Fruit fly (Drosophila melanogaster) whole organism, embryonic: ENCODE measurements around the gene CG31100.
A peak's percentile ranks its signal among the peaks of the same experiment; 100 is the strongest.

ENCODE experiments used
- ATbp ChIP-seq: fragments of 200-800 bp; sonication (Bioruptor generic); optimal IDR thresholded peaks from 2 replicates; lab custom pipeline; 2017; ENCODE audit warnings: missing biosample characterization, mild to moderate bottlenecking, missing genetic modification characterization, missing genetic modification reagents
- CG10267 ChIP-seq: fragments of 200-800 bp; sonication (Bioruptor generic); optimal IDR thresholded peaks from 2 replicates; lab custom pipeline; 2018; ENCODE audit warnings: missing biosample characterization, mild to moderate bottlenecking, missing genetic modification characterization, moderate library complexity
- CG10959 ChIP-seq: fragments of 200-800 bp; sonication (Bioruptor generic); IDR thresholded peaks from 2 replicates; pipeline ENCODE4 v1.3.6; 2022; ENCODE audit warnings: missing biosample characterization, missing genetic modification characterization
- CG11247 ChIP-seq: fragments of 200-800 bp; sonication (Bioruptor generic); IDR thresholded peaks from 2 replicates; pipeline ENCODE4 v1.3.6; 2022; ENCODE audit warnings: missing biosample characterization, missing genetic modification characterization
- CG11695 ChIP-seq: fragments of 200-800 bp; sonication (Bioruptor generic); IDR thresholded peaks from 3 replicates; pipeline ENCODE4 v1.3.6; 2022; ENCODE audit warnings: missing biosample characterization, missing genetic modification characterization
- CG12769 ChIP-seq: fragments of 200-800 bp; sonication (Bioruptor generic); optimal IDR thresholded peaks from 2 replicates; lab custom pipeline; 2019; ENCODE audit warnings: missing biosample characterization, mild to moderate bottlenecking, missing genetic modification characterization, moderate library complexity
- CG13775 ChIP-seq: fragments of 200-800 bp; sonication (Bioruptor generic); optimal IDR thresholded peaks from 3 replicates; lab custom pipeline; 2017; ENCODE audit warnings: missing biosample characterization, mild to moderate bottlenecking, missing genetic modification characterization
- CG15479 ChIP-seq: fragments of 200-800 bp; sonication (Bioruptor generic); optimal IDR thresholded peaks from 3 replicates; lab custom pipeline; 2019; ENCODE audit warnings: missing biosample characterization, mild to moderate bottlenecking, missing genetic modification characterization, moderate library complexity
- CG15514 ChIP-seq: fragments of 200-800 bp; sonication (Bioruptor generic); optimal IDR thresholded peaks from 3 replicates; lab custom pipeline; 2017; ENCODE audit warnings: missing biosample characterization, missing genetic modification characterization, mild to moderate bottlenecking, moderate library complexity, missing genetic modification reagents
- CG16863 ChIP-seq: fragments of 200-800 bp; sonication (Bioruptor generic); optimal IDR thresholded peaks from 3 replicates; lab custom pipeline; 2016; ENCODE audit warnings: missing biosample characterization, missing genetic modification characterization
- CG17385 ChIP-seq: fragments of 200-800 bp; sonication (Bioruptor generic); optimal IDR thresholded peaks from 3 replicates; lab custom pipeline; 2018; ENCODE audit warnings: missing biosample characterization, mild to moderate bottlenecking, missing genetic modification characterization
- CG17612 ChIP-seq: fragments of 200-800 bp; sonication (Bioruptor generic); IDR thresholded peaks from 2 replicates; pipeline ENCODE4 v1.3.6; 2022; ENCODE audit warnings: missing biosample characterization, missing genetic modification characterization
- CG1832 ChIP-seq: fragments of 200-800 bp; sonication (Bioruptor generic); optimal IDR thresholded peaks from 2 replicates; lab custom pipeline; 2017; ENCODE audit warnings: missing biosample characterization, mild to moderate bottlenecking, missing genetic modification characterization, inconsistent platforms
- CG2199 ChIP-seq: fragments of 200-800 bp; sonication (Bioruptor generic); IDR thresholded peaks from 3 replicates; pipeline ENCODE4 v1.3.6; 2022; ENCODE audit warnings: missing biosample characterization, missing genetic modification characterization
- CG3065 ChIP-seq: fragments of 200-800 bp; sonication (Bioruptor generic); optimal IDR thresholded peaks from 2 replicates; lab custom pipeline; 2016; ENCODE audit warnings: missing biosample characterization, missing genetic modification characterization
- CG34224 ChIP-seq: fragments of 200-800 bp; sonication (Bioruptor generic); IDR thresholded peaks from 3 replicates; pipeline ENCODE4 v1.3.6; 2022; ENCODE audit warnings: missing biosample characterization, missing genetic modification characterization; ENCODE audit not compliant: partially characterized antibody
- CG7556 ChIP-seq: fragments of 200-800 bp; sonication (Bioruptor generic); optimal IDR thresholded peaks from 2 replicates; lab custom pipeline; 2017; ENCODE audit warnings: missing biosample characterization, mild to moderate bottlenecking, missing genetic modification characterization
- CG7745 ChIP-seq: fragments of 200-800 bp; sonication (Bioruptor generic); optimal IDR thresholded peaks from 2 replicates; lab custom pipeline; 2018; ENCODE audit warnings: missing biosample characterization, mild to moderate bottlenecking, missing genetic modification characterization, moderate library complexity
- CG8281 ChIP-seq: fragments of 200-800 bp; sonication (Bioruptor generic); optimal IDR thresholded peaks from 2 replicates; lab custom pipeline; 2018; ENCODE audit warnings: missing biosample characterization, mild to moderate bottlenecking, missing genetic modification characterization, moderate library complexity
- CG8478 ChIP-seq: fragments of >200 bp; optimal IDR thresholded peaks from 2 replicates; lab custom pipeline; 2018
- CG9932 ChIP-seq: fragments of 200-800 bp; sonication (Bioruptor generic); IDR thresholded peaks from 2 replicates; pipeline ENCODE4 v1.3.6; 2022; ENCODE audit warnings: missing biosample characterization, missing genetic modification characterization
- Dbx ChIP-seq: fragments of 200-800 bp; sonication (Bioruptor generic); IDR thresholded peaks from 3 replicates; pipeline ENCODE4 v1.3.6; 2022; ENCODE audit warnings: missing biosample characterization, missing genetic modification characterization
- Fer1 ChIP-seq: fragments of 200-800 bp; sonication (Bioruptor generic); optimal IDR thresholded peaks from 2 replicates; lab custom pipeline; 2017; ENCODE audit warnings: missing biosample characterization, mild to moderate bottlenecking, missing genetic modification characterization
- Fer2 ChIP-seq: fragments of 200-800 bp; sonication (Bioruptor generic); optimal IDR thresholded peaks from 2 replicates; lab custom pipeline; 2018; ENCODE audit warnings: missing biosample characterization, mild to moderate bottlenecking, missing genetic modification characterization, moderate library complexity
- HLH54F ChIP-seq: fragments of 200-800 bp; sonication (Bioruptor generic); optimal IDR thresholded peaks from 3 replicates; lab custom pipeline; 2016; ENCODE audit warnings: missing biosample characterization, missing genetic modification characterization
- Hr78 ChIP-seq, 2 experiments: fragments of 200-800 bp in 1 of 2; fragments of >200 bp in 1 of 2; sonication (Bioruptor generic) in 1 of 2; optimal IDR thresholded peaks; 2 replicates each; lab custom pipeline; 2017 to 2019; ENCODE audit warnings: missing biosample characterization in 2 of 2, missing genetic modification characterization in 2 of 2, mild to moderate bottlenecking in 1 of 2, moderate library complexity in 1 of 2
- Lim3 ChIP-seq: fragments of 200-800 bp; sonication (Bioruptor generic); IDR thresholded peaks from 2 replicates; pipeline ENCODE4 v1.3.6; 2022; ENCODE audit warnings: missing biosample characterization, missing genetic modification characterization
- Med ChIP-seq: fragments of 200-800 bp; sonication (Bioruptor generic); peaks from one replicate; lab custom pipeline; 2016; ENCODE audit warnings: missing biosample characterization, missing genetic modification characterization, mild to moderate bottlenecking, inconsistent platforms, moderate library complexity
- Rfx ChIP-seq: fragments of 200-800 bp; sonication (Bioruptor generic); IDR thresholded peaks from 2 replicates; pipeline ENCODE4 v1.3.6; 2022; ENCODE audit warnings: missing biosample characterization, missing genetic modification characterization
- Trl ChIP-seq, 3 experiments: fragments of >200 bp in 2 of 3; fragments of 200-800 bp in 1 of 3; sonication (Bioruptor generic) in 1 of 3; optimal IDR thresholded peaks; 2 replicates in 1 of 3; 3 replicates in 2 of 3; lab custom pipeline; 2016 to 2017; ENCODE audit warnings: missing biosample characterization in 1 of 3, missing genetic modification characterization in 1 of 3
- br ChIP-seq: fragments of >200 bp; optimal IDR thresholded peaks from 2 replicates; lab custom pipeline; 2017
- cad ChIP-seq: fragments of >200 bp; optimal IDR thresholded peaks from 2 replicates; lab custom pipeline; 2017; ENCODE audit warnings: missing biosample characterization, missing genetic modification characterization
- cg ChIP-seq: fragments of 200-800 bp; sonication (Bioruptor generic); optimal IDR thresholded peaks from 3 replicates; lab custom pipeline; 2019; ENCODE audit warnings: missing biosample characterization, mild to moderate bottlenecking, missing genetic modification characterization, moderate library complexity
- emc ChIP-seq: fragments of 200-800 bp; sonication (Bioruptor generic); optimal IDR thresholded peaks from 2 replicates; lab custom pipeline; 2016; ENCODE audit warnings: missing biosample characterization, missing genetic modification characterization
- gce ChIP-seq: fragments of 200-800 bp; sonication (Bioruptor generic); IDR thresholded peaks from 3 replicates; pipeline ENCODE4 v1.3.6; 2022; ENCODE audit warnings: missing biosample characterization, missing genetic modification characterization
- gfzf ChIP-seq: fragments of 200-800 bp; sonication (Bioruptor generic); optimal IDR thresholded peaks from 2 replicates; lab custom pipeline; 2016; ENCODE audit warnings: missing biosample characterization, mild to moderate bottlenecking, missing genetic modification characterization, moderate library complexity
- insv ChIP-seq, 2 experiments: fragments of 200-800 bp; sonication (Bioruptor generic); optimal IDR thresholded peaks; 3 replicates each; lab custom pipeline; 2016 to 2018; ENCODE audit warnings: missing biosample characterization in 2 of 2, missing genetic modification characterization in 2 of 2
- lilli ChIP-seq: fragments of 200-800 bp; sonication (Bioruptor generic); optimal IDR thresholded peaks from 3 replicates; lab custom pipeline; 2016; ENCODE audit warnings: missing biosample characterization, missing genetic modification characterization
- mirr ChIP-seq: fragments of 200-800 bp; sonication (Bioruptor generic); optimal IDR thresholded peaks from 3 replicates; lab custom pipeline; 2018; ENCODE audit warnings: missing biosample characterization, mild to moderate bottlenecking, missing genetic modification characterization
- mld ChIP-seq: fragments of 200-800 bp; sonication (Bioruptor generic); IDR thresholded peaks from 3 replicates; pipeline ENCODE4 v1.3.6; 2022; ENCODE audit warnings: missing biosample characterization, missing genetic modification characterization; ENCODE audit not compliant: partially characterized antibody
- nau ChIP-seq: fragments of 200-800 bp; sonication (Bioruptor generic); optimal IDR thresholded peaks from 3 replicates; lab custom pipeline; 2017; ENCODE audit warnings: missing biosample characterization, mild to moderate bottlenecking, missing genetic modification characterization, missing genetic modification reagents
- org-1 ChIP-seq: fragments of 200-800 bp; sonication (Bioruptor generic); optimal IDR thresholded peaks from 2 replicates; lab custom pipeline; 2017; ENCODE audit warnings: missing biosample characterization, missing genetic modification characterization
- pho ChIP-seq: fragments of 200-800 bp; sonication (Bioruptor generic); optimal IDR thresholded peaks from 2 replicates; lab custom pipeline; 2016; ENCODE audit warnings: missing biosample characterization, missing genetic modification characterization
- psq ChIP-seq: fragments of 200-800 bp; sonication (Bioruptor generic); optimal IDR thresholded peaks from 2 replicates; lab custom pipeline; 2017; ENCODE audit warnings: missing biosample characterization, missing genetic modification characterization
- pum ChIP-seq: fragments of 200-800 bp; sonication (Bioruptor generic); optimal IDR thresholded peaks from 2 replicates; lab custom pipeline; 2016; ENCODE audit warnings: missing biosample characterization, missing genetic modification characterization
- sd ChIP-seq: fragments of 200-800 bp; sonication (Bioruptor generic); optimal IDR thresholded peaks from 3 replicates; lab custom pipeline; 2018; ENCODE audit warnings: missing biosample characterization, mild to moderate bottlenecking, missing genetic modification characterization, moderate library complexity
- sob ChIP-seq: fragments of 200-800 bp; sonication (Bioruptor generic); IDR thresholded peaks from 2 replicates; pipeline ENCODE4 v1.3.6; 2022; ENCODE audit warnings: missing biosample characterization, missing genetic modification characterization
- sr ChIP-seq: fragments of 200-800 bp; sonication (Bioruptor generic); IDR thresholded peaks from 3 replicates; pipeline ENCODE4 v1.3.6; 2022; ENCODE audit warnings: missing biosample characterization, missing genetic modification characterization
- sug ChIP-seq: fragments of 200-800 bp; optimal IDR thresholded peaks from 2 replicates; lab custom pipeline; 2019; ENCODE audit warnings: missing biosample characterization, mild to moderate bottlenecking, missing genetic modification characterization, moderate library complexity
- tna ChIP-seq: fragments of 200-800 bp; sonication (Bioruptor generic); IDR thresholded peaks from 2 replicates; pipeline ENCODE4 v1.3.6; 2022; ENCODE audit warnings: missing biosample characterization, missing genetic modification characterization; ENCODE audit not compliant: partially characterized antibody
- usp ChIP-seq: fragments of >200 bp; optimal IDR thresholded peaks from 2 replicates; lab custom pipeline; 2017; ENCODE audit warnings: missing biosample characterization, missing genetic modification characterization

CG31100 gene

DNA sequence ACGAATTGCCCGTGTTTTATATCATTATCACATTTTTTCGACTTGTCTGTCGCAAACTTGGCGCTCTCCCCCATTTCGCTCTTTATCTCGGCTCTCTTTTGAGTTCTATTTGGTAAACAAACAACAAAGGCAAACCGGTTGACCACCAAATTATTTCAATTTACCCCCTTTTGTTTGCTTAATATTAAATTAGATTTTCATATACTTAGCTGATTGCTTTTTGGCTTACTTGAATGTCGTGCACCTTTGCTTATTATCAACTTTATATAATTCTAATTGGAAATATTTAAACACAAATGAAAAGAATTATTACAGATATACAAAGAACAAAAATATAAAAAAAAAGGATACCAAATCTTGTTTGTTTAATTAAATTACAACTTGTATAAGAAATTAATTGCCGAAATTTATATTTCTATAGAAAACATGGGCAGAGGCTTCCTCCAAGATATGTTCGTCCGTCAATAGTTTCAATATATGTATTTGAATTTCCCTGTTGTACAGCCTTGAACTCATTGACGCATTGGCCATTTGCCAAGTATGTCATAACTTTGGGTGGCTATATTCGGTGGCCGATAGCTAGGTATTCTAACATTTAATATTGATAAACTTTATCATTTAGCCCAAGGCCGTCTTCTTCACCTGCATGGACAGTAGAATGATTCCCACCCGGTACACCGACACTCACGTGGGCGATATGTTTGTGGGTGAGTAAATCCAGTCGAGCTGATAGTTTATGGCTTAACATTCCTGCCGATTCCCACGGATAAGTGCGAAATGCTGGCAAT lies 22.0 kb downstream of the CG31100 start:
- TF ChIP-seq CG13775 (GFP tag; lab: Kevin White, UChicago) = no peak
- TF ChIP-seq Hr78 (GFP tag; optimal IDR thresholded peaks at IDR 0.05; lab: Kevin White, UChicago) = no peak
- TF ChIP-seq gce = no peak
- no peak for TF ChIP-seq cad (GFP tag; lab: Kevin White, UChicago)
- TF ChIP-seq pho (GFP tag; lab: Kevin White, UChicago) = no peak
- no peak for TF ChIP-seq emc (GFP tag; lab: Kevin White, UChicago)
- TF ChIP-seq sob (GFP tag; lab: Robert Waterston, UW) = peak; percentile 6; the same call in 1 of the 2 replicates
- TF ChIP-seq CG8281 (tag; lab: Kevin White, UChicago) = peak; percentile 32
- no peak for TF ChIP-seq CG10267 (tag; lab: Kevin White, UChicago)
- TF ChIP-seq usp = no peak
- peak; percentile 56 for TF ChIP-seq CG7745 (tag; lab: Kevin White, UChicago)
- peak in 1 of 2 experiments; percentile 50 for TF ChIP-seq Trl (optimal IDR thresholded peaks at IDR 0.05; lab: Kevin White, UChicago)
- TF ChIP-seq Trl (GFP tag; optimal IDR thresholded peaks at IDR 0.05; lab: Kevin White, UChicago) = no peak
- peak; percentile 13; the same call in 1 of the 2 replicates for TF ChIP-seq tna (GFP tag; lab: Robert Waterston, UW)
- no peak for TF ChIP-seq lilli (GFP tag; lab: Kevin White, UChicago)
- no peak for TF ChIP-seq psq (GFP tag; lab: Kevin White, UChicago)
- TF ChIP-seq CG3065 (GFP tag; lab: Kevin White, UChicago) = no peak
- no peak for TF ChIP-seq CG16863
- TF ChIP-seq CG15514 = no peak
- no peak for TF ChIP-seq CG10959 (GFP tag; lab: Robert Waterston, UW)
- TF ChIP-seq Fer1 (GFP tag; lab: Kevin White, UChicago) = no peak
- no peak for TF ChIP-seq ATbp (GFP tag; lab: Kevin White, UChicago)
- TF ChIP-seq CG8478 = no peak
- TF ChIP-seq mirr = peak; percentile 57
- TF ChIP-seq Fer2 (tag; lab: Kevin White, UChicago) = no peak
- TF ChIP-seq HLH54F (GFP tag; lab: Kevin White, UChicago) = no peak
- TF ChIP-seq mld (GFP tag; lab: Robert Waterston, UW) = no peak
- TF ChIP-seq org-1 = no peak
- TF ChIP-seq CG9932 = no peak
- peak; percentile 56; the same call in 2 of the 3 replicates for TF ChIP-seq CG11695 (GFP tag; lab: Robert Waterston, UW)
- 0 out of 2 replicates have a peak, but pooled peaks have one; percentile 12 for TF ChIP-seq Lim3
- peak; percentile 64 for TF ChIP-seq Med (GFP tag; lab: Kevin White, UChicago)
- TF ChIP-seq sr = 0 out of 3 replicates have a peak, but pooled peaks have one; percentile 4
- TF ChIP-seq CG12769 = no peak
- TF ChIP-seq CG2199 (GFP tag; lab: Robert Waterston, UW) = peak; percentile 12; the same call in 1 of the 3 replicates
- TF ChIP-seq cg (GFP tag; lab: Kevin White, UChicago) = no peak
- no peak for TF ChIP-seq CG7556 (GFP tag; lab: Kevin White, UChicago)

DNA sequence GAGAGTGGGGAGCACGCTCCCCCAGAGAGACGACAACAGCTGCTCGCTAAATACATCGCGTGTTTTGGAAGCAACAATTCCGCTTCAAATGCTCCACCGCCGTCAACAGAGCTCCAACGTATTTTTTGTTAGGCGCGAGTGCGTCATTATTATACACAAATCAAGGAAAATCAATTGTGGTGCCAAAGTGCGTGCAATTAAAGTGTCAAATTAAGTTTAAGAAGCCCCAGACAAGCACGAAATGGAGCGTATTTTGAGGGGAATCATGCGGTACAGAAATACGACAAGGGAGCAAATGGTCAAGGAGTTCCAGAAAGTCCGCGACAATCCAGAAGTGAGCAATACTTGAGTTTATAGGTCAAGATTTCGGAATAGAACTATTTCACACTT lies 22.7 kb downstream of the CG31100 start, which contains the start of gene CAHbeta:
Gene CAHbeta, plus strand, starts transcription at position 85 of the 390 bp plus-strand sequence.
- TF ChIP-seq sug (tag; lab: Kevin White, UChicago) (peak; percentile 61), insv (GFP tag; optimal IDR thresholded peaks at IDR 0.05; lab: Kevin White, UChicago) (no peak), Med (GFP tag; lab: Kevin White, UChicago) (peak; percentile 82), CG17385 (GFP tag; lab: Kevin White, UChicago) (peak; percentile 21), gfzf (no peak), CG9932 (no peak), nau (GFP tag; lab: Kevin White, UChicago) (no peak), CG15479 (GFP tag; lab: Kevin White, UChicago) (no peak), Dbx (GFP tag; lab: Robert Waterston, UW) (no peak), pum (no peak), sd (tag; lab: Kevin White, UChicago) (peak; percentile 73), CG34224 (GFP tag; lab: Robert Waterston, UW) (peak; percentile 21; the same call in 1 of the 3 replicates), CG11247 (GFP tag; lab: Robert Waterston, UW) (no peak), Rfx (peak; percentile 19; the same call in 1 of the 2 replicates), CG1832 (GFP tag; lab: Kevin White, UChicago) (no peak), CG17612 (GFP tag; lab: Robert Waterston, UW) (no peak), br (lab: Kevin White, UChicago) (no peak)
